Worm (Caenorhabditis elegans) whole organism, late embryonic: ENCODE results near the gene rpb-9.
A peak's percentile ranks its signal among the peaks of the same experiment; 100 is the strongest.

Source experiments
- C08G9.2 ChIP-seq: sonication (generic microtip); optimal IDR thresholded peaks from 2 replicates; lab custom pipeline; 2016; ENCODE audit warnings: mild to moderate bottlenecking, missing genetic modification characterization, moderate library complexity, missing compliant biosample characterization
- F13H6.1 ChIP-seq: sonication (generic microtip); optimal IDR thresholded peaks from 2 replicates; lab custom pipeline; 2016; ENCODE audit warnings: missing genetic modification characterization, missing compliant biosample characterization
- T23F11.4 ChIP-seq: fragments of 200-800 bp; sonication (Bioruptor generic); optimal IDR thresholded peaks from 2 replicates; lab custom pipeline; 2018; ENCODE audit warnings: mild to moderate bottlenecking, missing genetic modification characterization, missing compliant biosample characterization
- ahr-1 ChIP-seq: sonication (generic microtip); optimal IDR thresholded peaks from 2 replicates; lab custom pipeline; 2016; ENCODE audit warnings: missing genetic modification characterization, missing compliant biosample characterization
- ama-1 ChIP-seq: fragments of 150-350 bp; optimal IDR thresholded peaks from 2 replicates; lab custom pipeline; 2014
- ceh-14 ChIP-seq: sonication (generic microtip); optimal IDR thresholded peaks from 2 replicates; lab custom pipeline; 2016; ENCODE audit warnings: missing genotype, missing genetic modification characterization, missing compliant biosample characterization
- ceh-2 ChIP-seq: sonication (generic microtip); optimal IDR thresholded peaks from 2 replicates; lab custom pipeline; 2016; ENCODE audit warnings: missing genotype, missing genetic modification characterization, missing compliant biosample characterization
- ceh-22 ChIP-seq: sonication (generic microtip); optimal IDR thresholded peaks from 2 replicates; lab custom pipeline; 2017; ENCODE audit warnings: missing biosample characterization, missing genetic modification characterization
- ceh-24 ChIP-seq: sonication (generic microtip); optimal IDR thresholded peaks from 2 replicates; lab custom pipeline; 2016; ENCODE audit warnings: mild to moderate bottlenecking, missing genetic modification characterization, missing compliant biosample characterization
- ceh-30 ChIP-seq: fragments of 150-350 bp; optimal IDR thresholded peaks from 2 replicates; lab custom pipeline; 2014; ENCODE audit warnings: missing biosample characterization, missing genetic modification characterization
- ceh-48 ChIP-seq: sonication (generic microtip); optimal IDR thresholded peaks from 2 replicates; lab custom pipeline; 2016; ENCODE audit warnings: missing genetic modification characterization, inconsistent platforms, missing compliant biosample characterization
- ceh-9 ChIP-seq: sonication (generic microtip); optimal IDR thresholded peaks from 2 replicates; lab custom pipeline; 2016; ENCODE audit warnings: mild to moderate bottlenecking, missing genetic modification characterization, inconsistent platforms, missing compliant biosample characterization
- dve-1 ChIP-seq: sonication (generic microtip); optimal IDR thresholded peaks from 2 replicates; lab custom pipeline; 2017; ENCODE audit warnings: antibody characterized with exemption, mild to moderate bottlenecking, missing genetic modification characterization, missing compliant biosample characterization
- elt-4 ChIP-seq: sonication (generic microtip); optimal IDR thresholded peaks from 2 replicates; lab custom pipeline; 2016; ENCODE audit warnings: missing genetic modification characterization, missing compliant biosample characterization
- eyg-1 ChIP-seq: sonication (generic microtip); optimal IDR thresholded peaks from 2 replicates; lab custom pipeline; 2016; ENCODE audit warnings: missing genotype, missing genetic modification characterization, missing compliant biosample characterization
- fax-1 ChIP-seq: sonication (generic microtip); optimal IDR thresholded peaks from 2 replicates; lab custom pipeline; 2016; ENCODE audit warnings: missing genotype, missing genetic modification characterization, missing compliant biosample characterization
- gmeb-2 ChIP-seq: sonication (generic microtip); optimal IDR thresholded peaks from 2 replicates; lab custom pipeline; 2016; ENCODE audit warnings: missing genetic modification characterization, inconsistent platforms, missing compliant biosample characterization
- hlh-30 ChIP-seq: sonication (generic microtip); optimal IDR thresholded peaks from 2 replicates; lab custom pipeline; 2017; ENCODE audit warnings: antibody characterized with exemption, missing genetic modification characterization, missing compliant biosample characterization; ENCODE audit not compliant: insufficient read depth
- hlh-8 ChIP-seq: sonication (generic microtip); optimal IDR thresholded peaks from 2 replicates; lab custom pipeline; 2016; ENCODE audit warnings: missing genotype, missing genetic modification characterization, missing compliant biosample characterization
- nfya-1 ChIP-seq: sonication (generic microtip); optimal IDR thresholded peaks from 2 replicates; lab custom pipeline; 2017; ENCODE audit warnings: missing genetic modification characterization, mild to moderate bottlenecking, missing compliant biosample characterization, antibody characterized with exemption, moderate library complexity
- nhr-11 ChIP-seq: fragments of 150-350 bp; optimal IDR thresholded peaks from 2 replicates; lab custom pipeline; 2014; ENCODE audit warnings: missing biosample characterization, missing genetic modification characterization
- pag-3 ChIP-seq: sonication (generic microtip); optimal IDR thresholded peaks from 2 replicates; lab custom pipeline; 2016; ENCODE audit warnings: missing compliant biosample characterization, missing genetic modification characterization, borderline replicate concordance
- pat-9 ChIP-seq: fragments of 200-800 bp; sonication (Bioruptor generic); optimal IDR thresholded peaks from 2 replicates; lab custom pipeline; 2018; ENCODE audit warnings: mild to moderate bottlenecking, missing genetic modification characterization, moderate library complexity, missing compliant biosample characterization
- pax-1 ChIP-seq: fragments of 150-350 bp; optimal IDR thresholded peaks from 2 replicates; lab custom pipeline; 2014; ENCODE audit warnings: missing biosample characterization, missing genetic modification characterization
- pha-4 ChIP-seq: fragments of 150-350 bp; optimal IDR thresholded peaks from 2 replicates; lab custom pipeline; 2018; ENCODE audit warnings: missing biosample characterization, missing genetic modification reagents, missing genetic modification characterization
- pqm-1 ChIP-seq: sonication (generic microtip); optimal IDR thresholded peaks from 2 replicates; lab custom pipeline; 2016; ENCODE audit warnings: missing genetic modification characterization, missing compliant biosample characterization
- sdc-2 ChIP-seq: sonication (generic microtip); optimal IDR thresholded peaks from 2 replicates; lab custom pipeline; 2016; ENCODE audit warnings: missing genotype, missing genetic modification characterization, missing compliant biosample characterization
- sox-2 ChIP-seq: fragments of 200-800 bp; sonication (Bioruptor generic); IDR thresholded peaks from 2 replicates; pipeline ENCODE4 v1.3.6; 2022; ENCODE audit warnings: missing genetic modification reagents, missing genetic modification characterization, missing compliant biosample characterization
- sox-4 ChIP-seq: sonication (generic microtip); optimal IDR thresholded peaks from 2 replicates; lab custom pipeline; 2017; ENCODE audit warnings: mild to moderate bottlenecking, missing genetic modification characterization, inconsistent platforms, missing compliant biosample characterization
- ttx-3 ChIP-seq: sonication (generic microtip); optimal IDR thresholded peaks from 2 replicates; lab custom pipeline; 2016; ENCODE audit warnings: missing genetic modification reagents, missing genetic modification characterization, missing compliant biosample characterization
- unc-42 ChIP-seq: sonication (generic microtip); optimal IDR thresholded peaks from 2 replicates; lab custom pipeline; 2016; ENCODE audit warnings: missing genotype, missing genetic modification characterization, missing compliant biosample characterization
- unc-55 ChIP-seq: sonication (generic microtip); optimal IDR thresholded peaks from 2 replicates; lab custom pipeline; 2017; ENCODE audit warnings: missing biosample characterization, missing genetic modification reagents, missing genetic modification characterization
- unc-86 ChIP-seq: sonication (generic microtip); optimal IDR thresholded peaks from 2 replicates; lab custom pipeline; 2016; ENCODE audit warnings: missing genetic modification characterization, missing compliant biosample characterization

rpb-9 gene

ce11 chrV:8039085-8039525 is 27.0 kb upstream of the rpb-9 start:
- TF ChIP-seq hlh-30 (tag; lab: Kevin White, UChicago), result no peak
- TF ChIP-seq gmeb-2 (tag; lab: Kevin White, UChicago), result peak; percentile 19
- no peak for TF ChIP-seq sox-4 (tag; lab: Kevin White, UChicago)
- no peak for TF ChIP-seq pag-3
- peak; percentile 75 for TF ChIP-seq ama-1 (lab: Kevin White, UChicago)
- TF ChIP-seq ceh-2, result no peak
- no peak for TF ChIP-seq sox-2
- no peak for TF ChIP-seq nfya-1 (tag; lab: Kevin White, UChicago)
- no peak for TF ChIP-seq ttx-3 (tag; lab: Kevin White, UChicago)
- TF ChIP-seq, all 69 proteins: peak for 2

ce11 chrV:8035947-8036346 is 23.8 kb upstream of the rpb-9 start, which contains the start of gene ZC513.14:
Gene ZC513.14, minus strand, starts transcription at chrV:8036047.
- TF ChIP-seq ceh-9 (tag; lab: Kevin White, UChicago) (no peak), ceh-14 (tag; lab: Kevin White, UChicago) (no peak)

ce11 chrV:8034811-8035210 is 22.7 kb upstream of the rpb-9 start, which contains the start of gene algn-12:
Gene algn-12, plus strand, starts transcription at chrV:8035111.
- TF ChIP-seq C08G9.2 (tag; lab: Kevin White, UChicago) (no peak), ceh-48 (tag; lab: Kevin White, UChicago) (no peak), ahr-1 (no peak), nfya-1 (tag; lab: Kevin White, UChicago) (no peak), F13H6.1 (no peak), T23F11.4 (GFP tag; lab: Kevin White, UChicago) (no peak), ceh-24 (tag; lab: Kevin White, UChicago) (no peak), nhr-11 (tag; lab: Kevin White, UChicago) (no peak), elt-4 (tag; lab: Kevin White, UChicago) (no peak), fax-1 (tag; lab: Kevin White, UChicago) (no peak), sdc-2 (tag; lab: Kevin White, UChicago) (no peak), dve-1 (tag; lab: Kevin White, UChicago) (no peak)
- TF ChIP-seq, all 69 proteins: peak for 0

ce11 chrV:8031121-8031520 is 19.0 kb upstream of the rpb-9 start, which contains the start of gene vars-1:
Gene vars-1, plus strand, starts transcription at chrV:8031411.
- TF ChIP-seq ceh-22 (tag; lab: Kevin White, UChicago) (no peak), unc-42 (peak; percentile 35), ceh-24 (tag; lab: Kevin White, UChicago) (no peak), pha-4 (no peak), unc-55 (peak; percentile 54), nfya-1 (tag; lab: Kevin White, UChicago) (peak; percentile 0), pat-9 (tag; lab: Kevin White, UChicago) (no peak)

- no peak for TF ChIP-seq unc-86 (tag; lab: Kevin White, UChicago)
- no peak for TF ChIP-seq pqm-1 (tag; lab: Kevin White, UChicago)
- TF ChIP-seq ceh-22 (tag; lab: Kevin White, UChicago), result no peak
- no peak for TF ChIP-seq ceh-30 (tag; lab: Kevin White, UChicago)
- TF ChIP-seq eyg-1 (tag; lab: Kevin White, UChicago), result no peak
- TF ChIP-seq hlh-8 (tag; lab: Kevin White, UChicago), result no peak
- TF ChIP-seq sox-4 (tag; lab: Kevin White, UChicago), result no peak
- no peak for TF ChIP-seq hlh-30 (tag; lab: Kevin White, UChicago)
- TF ChIP-seq ceh-2, result no peak
- no peak for TF ChIP-seq pax-1
Measured at ce11 chrV:8028825-8029489, 16.8 kb upstream of the rpb-9 start, which contains the start of gene oma-2. Gene oma-2, plus strand, starts transcription at chrV:8029439.
